Worm (Caenorhabditis elegans) whole organism, young adult: Measurements from ENCODE around the gene trxr-1.

Source experiments
- F49E8.2 ChIP-seq: sonication (generic microtip); optimal IDR thresholded peaks from 3 replicates; lab custom pipeline; 2017; ENCODE audit warnings: missing genetic modification characterization, mild to moderate bottlenecking, missing compliant biosample characterization, antibody characterized with exemption, moderate library complexity; ENCODE audit not compliant: insufficient read depth
- F55B11.4 ChIP-seq: sonication (generic microtip); optimal IDR thresholded peaks from 2 replicates; lab custom pipeline; 2016; ENCODE audit warnings: missing compliant biosample characterization, missing genetic modification characterization, borderline replicate concordance; ENCODE audit not compliant: insufficient read depth
- Y53F4B.3 ChIP-seq: fragments of 200-800 bp; sonication (Bioruptor generic); IDR thresholded peaks from 2 replicates; pipeline ENCODE4 v1.3.6; 2022; ENCODE audit warnings: missing genetic modification reagents, missing genetic modification characterization, missing compliant biosample characterization
- Y56A3A.18 ChIP-seq: fragments of 200-800 bp; sonication (Bioruptor generic); IDR thresholded peaks from 2 replicates; pipeline ENCODE4 v1.3.6; 2022; ENCODE audit warnings: missing genetic modification reagents, missing genetic modification characterization, missing compliant biosample characterization
- Y95B8A.8 ChIP-seq: fragments of 200-800 bp; sonication (Bioruptor generic); IDR thresholded peaks from 2 replicates; pipeline ENCODE4 v1.3.6; 2022; ENCODE audit warnings: missing genetic modification reagents, missing genetic modification characterization, missing compliant biosample characterization
- ZK185.1 ChIP-seq: sonication (generic microtip); optimal IDR thresholded peaks from 2 replicates; lab custom pipeline; 2016; ENCODE audit warnings: mild to moderate bottlenecking, missing genetic modification characterization, missing compliant biosample characterization; ENCODE audit not compliant: poor library complexity, severe bottlenecking
- akir-1 ChIP-seq: fragments of 200-800 bp; sonication (Bioruptor generic); optimal IDR thresholded peaks from 2 replicates; lab custom pipeline; 2018; ENCODE audit warnings: mild to moderate bottlenecking, missing genetic modification characterization, moderate library complexity, missing compliant biosample characterization
- aptf-2 ChIP-seq: fragments of 200-800 bp; sonication (Bioruptor generic); conservative IDR thresholded peaks from 2 replicates; pipeline ENCODE4 v1.3.6; 2022; ENCODE audit warnings: missing genetic modification reagents, missing genetic modification characterization, missing compliant biosample characterization
- athp-1 ChIP-seq: sonication (generic microtip); optimal IDR thresholded peaks from 2 replicates; lab custom pipeline; 2017; ENCODE audit warnings: mild to moderate bottlenecking, missing genetic modification characterization, missing compliant biosample characterization
- attf-3 ChIP-seq: fragments of 200-800 bp; sonication (Bioruptor generic); conservative IDR thresholded peaks from 2 replicates; pipeline ENCODE4 v1.3.6; 2022; ENCODE audit warnings: missing genetic modification reagents, missing genetic modification characterization, missing compliant biosample characterization
- attf-5 ChIP-seq: fragments of 200-800 bp; sonication (Bioruptor generic); optimal IDR thresholded peaks from 2 replicates; lab custom pipeline; 2018; ENCODE audit warnings: mild to moderate bottlenecking, missing genetic modification characterization, missing compliant biosample characterization
- cebp-1 ChIP-seq, 2 experiments: fragments of 200-800 bp in 1 of 2; sonication (Bioruptor generic) in 1 of 2; sonication (generic microtip) in 1 of 2; IDR thresholded peaks in 1 of 2; optimal IDR thresholded peaks in 1 of 2; 2 replicates each; pipeline versions ENCODE4 v1.3.6 to Lab custom; 2017 to 2022; ENCODE audit warnings: missing compliant biosample characterization in 2 of 2, missing genetic modification characterization in 2 of 2, mild to moderate bottlenecking in 1 of 2, missing genetic modification reagents in 1 of 2, moderate library complexity in 1 of 2
- ceh-100 ChIP-seq: fragments of 200-800 bp; sonication (Bioruptor generic); IDR thresholded peaks from 2 replicates; pipeline ENCODE4 v1.3.6; 2022; ENCODE audit warnings: missing genetic modification reagents, missing genetic modification characterization, missing compliant biosample characterization
- ceh-40 ChIP-seq: fragments of 200-800 bp; sonication (Bioruptor generic); IDR thresholded peaks from 2 replicates; pipeline ENCODE4 v1.3.6; 2022; ENCODE audit warnings: missing genetic modification characterization, missing compliant biosample characterization
- ceh-79 ChIP-seq: sonication (generic microtip); optimal IDR thresholded peaks from 2 replicates; lab custom pipeline; 2017; ENCODE audit warnings: mild to moderate bottlenecking, missing genetic modification characterization, missing compliant biosample characterization
- dpff-1 ChIP-seq: sonication (generic microtip); optimal IDR thresholded peaks from 2 replicates; lab custom pipeline; 2017; ENCODE audit warnings: mild to moderate bottlenecking, missing genetic modification characterization, missing compliant biosample characterization
- dpl-1 ChIP-seq: fragments of 150-350 bp; optimal IDR thresholded peaks from 2 replicates; lab custom pipeline; 2014; ENCODE audit warnings: missing biosample characterization, missing genetic modification reagents, missing genetic modification characterization
- egrh-3 ChIP-seq: fragments of 200-800 bp; sonication (Bioruptor generic); IDR thresholded peaks from 2 replicates; pipeline ENCODE4 v1.3.6; 2022; ENCODE audit warnings: missing genetic modification reagents, missing genetic modification characterization, missing compliant biosample characterization
- fkh-3 ChIP-seq: sonication (generic microtip); optimal IDR thresholded peaks from 2 replicates; lab custom pipeline; 2016; ENCODE audit warnings: mild to moderate bottlenecking, missing genetic modification characterization, missing compliant biosample characterization
- hlh-12 ChIP-seq: sonication (generic microtip); optimal IDR thresholded peaks from 2 replicates; lab custom pipeline; 2016; ENCODE audit warnings: missing genetic modification characterization, missing compliant biosample characterization
- hmg-1.2 ChIP-seq: fragments of 200-800 bp; sonication (Bioruptor generic); IDR thresholded peaks from 2 replicates; pipeline ENCODE4 v1.3.6; 2022; ENCODE audit warnings: missing genetic modification reagents, missing genetic modification characterization, missing compliant biosample characterization
- hrde-1 ChIP-seq: sonication (generic microtip); optimal IDR thresholded peaks from 2 replicates; lab custom pipeline; 2016; ENCODE audit warnings: missing genetic modification characterization, mild to moderate bottlenecking, missing compliant biosample characterization, moderate library complexity, missing genotype, missing genetic modification reagents, borderline replicate concordance
- lin-26 ChIP-seq: fragments of 200-800 bp; sonication (Bioruptor generic); IDR thresholded peaks from 2 replicates; pipeline ENCODE4 v1.3.6; 2022; ENCODE audit warnings: missing genetic modification reagents, missing genetic modification characterization, missing compliant biosample characterization
- lin-40 ChIP-seq: sonication (generic microtip); optimal IDR thresholded peaks from 2 replicates; lab custom pipeline; 2016; ENCODE audit warnings: missing genetic modification characterization, mild to moderate bottlenecking, missing compliant biosample characterization, missing genotype, missing genetic modification reagents
- lir-1 ChIP-seq: fragments of 200-800 bp; sonication (Bioruptor generic); conservative IDR thresholded peaks from 2 replicates; pipeline ENCODE4 v1.3.6; 2022; ENCODE audit warnings: missing genetic modification reagents, missing genetic modification characterization, missing compliant biosample characterization
- lsy-27 ChIP-seq: sonication (generic microtip); optimal IDR thresholded peaks from 2 replicates; lab custom pipeline; 2017; ENCODE audit warnings: missing genetic modification characterization, mild to moderate bottlenecking, missing compliant biosample characterization, antibody characterized with exemption, missing genotype, borderline replicate concordance; ENCODE audit not compliant: insufficient read depth
- madf-3 ChIP-seq: fragments of 200-800 bp; sonication (Bioruptor generic); IDR thresholded peaks from 2 replicates; pipeline ENCODE4 v1.3.6; 2022; ENCODE audit warnings: missing genetic modification reagents, missing genetic modification characterization, missing compliant biosample characterization
- madf-6 ChIP-seq: fragments of 200-800 bp; sonication (Bioruptor generic); IDR thresholded peaks from 2 replicates; pipeline ENCODE4 v1.3.6; 2022; ENCODE audit warnings: missing genetic modification reagents, missing genetic modification characterization, missing compliant biosample characterization
- mel-28 ChIP-seq: sonication (generic microtip); optimal IDR thresholded peaks from 2 replicates; lab custom pipeline; 2016; ENCODE audit warnings: borderline replicate concordance, mild to moderate bottlenecking, missing genetic modification characterization, missing compliant biosample characterization
- nfya-1 ChIP-seq: sonication (generic microtip); optimal IDR thresholded peaks from 2 replicates; lab custom pipeline; 2017; ENCODE audit warnings: antibody characterized with exemption, missing compliant biosample characterization, missing genetic modification characterization, borderline replicate concordance; ENCODE audit not compliant: insufficient read depth
- nhr-80 ChIP-seq: sonication (generic microtip); optimal IDR thresholded peaks from 2 replicates; lab custom pipeline; 2016; ENCODE audit warnings: missing genetic modification characterization, missing compliant biosample characterization
- nhr-90 ChIP-seq: sonication (generic microtip); optimal IDR thresholded peaks from 2 replicates; lab custom pipeline; 2016; ENCODE audit warnings: missing genotype, mild to moderate bottlenecking, missing genetic modification characterization, missing compliant biosample characterization
- snpc-4 ChIP-seq, 5 experiments: fragments of 150-350 bp in 1 of 5; sonication (generic microtip) in 4 of 5; optimal IDR thresholded peaks; 2 replicates each; lab custom pipeline; 2014 to 2018; ENCODE audit warnings: missing genetic modification characterization in 5 of 5, missing biosample characterization in 3 of 5, antibody characterized with exemption in 2 of 5, mild to moderate bottlenecking in 2 of 5, missing compliant biosample characterization in 2 of 5, missing genotype in 2 of 5, moderate library complexity in 2 of 5, missing genetic modification reagents in 1 of 5
- sptf-2 ChIP-seq: fragments of 200-800 bp; sonication (Bioruptor generic); optimal IDR thresholded peaks from 2 replicates; lab custom pipeline; 2018; ENCODE audit warnings: mild to moderate bottlenecking, missing genetic modification characterization, missing compliant biosample characterization
- unc-62 ChIP-seq: fragments of 150-350 bp; optimal IDR thresholded peaks from 2 replicates; lab custom pipeline; 2014; ENCODE audit warnings: missing biosample characterization, missing genetic modification reagents, missing genetic modification characterization
- ztf-6 ChIP-seq: fragments of 200-800 bp; sonication (Bioruptor generic); IDR thresholded peaks from 2 replicates; pipeline ENCODE4 v1.3.6; 2022; ENCODE audit warnings: missing genetic modification reagents, missing genetic modification characterization, missing compliant biosample characterization

The trxr-1 gene

ce11 chrIV:7023858-7024257, 12.1 kb downstream of the trxr-1 start, which contains the start of gene adah-1:
TSS of gene adah-1 (plus strand) at chrIV:7024211.
- TF ChIP-seq nfya-1 (tag; lab: Kevin White, UChicago) (no peak), attf-5 (GFP tag; lab: Kevin White, UChicago) (no peak), mel-28 (tag; lab: Kevin White, UChicago) (no peak), athp-1 (tag; lab: Kevin White, UChicago) (no peak), madf-6 (GFP tag; lab: Robert Waterston, UW) (no peak), cebp-1 (GFP tag; IDR thresholded peaks at IDR 0.05; lab: Robert Waterston, UW) (no peak), cebp-1 (tag; optimal IDR thresholded peaks at IDR 0.05; lab: Kevin White, UChicago) (no peak), lir-1 (GFP tag; lab: Robert Waterston, UW) (no peak), ceh-40 (GFP tag; lab: Robert Waterston, UW) (no peak), ceh-100 (GFP tag; lab: Robert Waterston, UW) (no peak), akir-1 (GFP tag; lab: Kevin White, UChicago) (no peak), dpff-1 (tag; lab: Kevin White, UChicago) (no peak), hrde-1 (tag; lab: Kevin White, UChicago) (no peak), Y95B8A.8 (GFP tag; lab: Robert Waterston, UW) (no peak), hlh-12 (no peak), snpc-4 (GFP tag; optimal IDR thresholded peaks at IDR 0.05; lab: Kevin White, UChicago) (no peak), snpc-4 (tag; optimal IDR thresholded peaks at IDR 0.05; lab: Kevin White, UChicago) (no peak)

ce11 chrIV:7024829-7025228, 13.1 kb downstream of the trxr-1 start:
- TF ChIP-seq madf-3, result no peak
- TF ChIP-seq nhr-80 (tag; lab: Kevin White, UChicago), result peak; percentile 20

DNA sequence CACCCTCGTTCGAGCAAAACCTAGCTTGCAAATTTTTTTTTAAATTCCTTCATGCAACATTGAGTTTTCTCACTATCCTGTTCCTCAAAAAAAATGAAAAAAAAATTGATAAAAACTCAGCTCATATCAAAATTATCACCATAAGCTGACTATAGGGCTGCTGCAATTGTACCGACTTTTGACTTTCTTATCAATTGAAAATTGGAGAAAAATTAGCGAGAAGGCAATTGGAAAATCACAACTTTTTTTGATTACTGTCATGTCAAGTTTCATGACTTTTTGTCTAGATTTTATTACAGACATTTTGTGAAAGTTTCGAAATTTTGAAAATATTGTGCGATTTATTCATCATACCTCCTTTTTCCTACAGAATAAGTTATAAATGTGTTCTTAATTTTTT, 14.1 kb downstream of the trxr-1 start:
- TF ChIP-seq lin-26, result no peak
- TF ChIP-seq nhr-80 (tag; lab: Kevin White, UChicago), result peak; percentile 79
- TF ChIP-seq, all 124 proteins: peak for 1

ce11 chrIV:7031019-7031418, 19.3 kb downstream of the trxr-1 start:
- TF ChIP-seq Y56A3A.18 (no peak), cebp-1 (GFP tag; IDR thresholded peaks at IDR 0.05; lab: Robert Waterston, UW) (no peak), cebp-1 (tag; optimal IDR thresholded peaks at IDR 0.05; lab: Kevin White, UChicago) (peak; percentile 86)

- TF ChIP-seq Y53F4B.3 (GFP tag; lab: Robert Waterston, UW) (no peak), lin-40 (tag; lab: Kevin White, UChicago) (no peak), dpl-1 (GFP tag; lab: Kevin White, UChicago) (no peak), nhr-90 (no peak), ZK185.1 (tag; lab: Kevin White, UChicago) (no peak), ztf-6 (GFP tag; lab: Robert Waterston, UW) (no peak), egrh-3 (GFP tag; lab: Robert Waterston, UW) (no peak), unc-62 (GFP tag; lab: Kevin White, UChicago) (no peak), hmg-1.2 (GFP tag; lab: Robert Waterston, UW) (no peak), hlh-12 (no peak), lsy-27 (tag; lab: Kevin White, UChicago) (no peak), ceh-79 (no peak), F55B11.4 (tag; lab: Kevin White, UChicago) (no peak), sptf-2 (GFP tag; lab: Kevin White, UChicago) (no peak), F49E8.2 (no peak), attf-3 (GFP tag; lab: Robert Waterston, UW) (no peak), fkh-3 (tag; lab: Kevin White, UChicago) (no peak), aptf-2 (GFP tag; lab: Robert Waterston, UW) (no peak), cebp-1 (GFP tag; IDR thresholded peaks at IDR 0.05; lab: Robert Waterston, UW) (no peak), cebp-1 (tag; optimal IDR thresholded peaks at IDR 0.05; lab: Kevin White, UChicago) (no peak)
- TF ChIP-seq, all 124 proteins: peak for 0
Observed at ce11 chrIV:7032459-7032858, 20.7 kb downstream of the trxr-1 start, which contains the start of gene C06G3.8. TSS of gene C06G3.8 (minus strand) at chrIV:7032559.
